Worm (Caenorhabditis elegans) whole organism, L2 larva: ENCODE measurements around the gene glb-2.
A peak's percentile ranks its signal among the peaks of the same experiment; 100 is the strongest.

Source experiments
- aly-2 ChIP-seq: fragments of 150-350 bp; optimal IDR thresholded peaks from 2 replicates; lab custom pipeline; 2014; ENCODE audit warnings: missing biosample characterization, missing genetic modification characterization
- ama-1 ChIP-seq: fragments of 150-350 bp; optimal IDR thresholded peaks from 2 replicates; lab custom pipeline; 2018; ENCODE audit warnings: inconsistent platforms
- gmeb-1 ChIP-seq: fragments of 150-350 bp; optimal IDR thresholded peaks from 2 replicates; lab custom pipeline; 2014; ENCODE audit warnings: missing biosample characterization, missing genetic modification characterization
- lin-39 ChIP-seq: fragments of 150-350 bp; optimal IDR thresholded peaks from 2 replicates; lab custom pipeline; 2014; ENCODE audit warnings: missing biosample characterization, missing genetic modification reagents, missing genetic modification characterization
- mdl-1 ChIP-seq, 2 experiments: fragments of 150-350 bp in 1 of 2; sonication (generic microtip) in 1 of 2; optimal IDR thresholded peaks; 2 replicates each; lab custom pipeline; 2017; ENCODE audit warnings: missing biosample characterization in 2 of 2, missing genetic modification characterization in 2 of 2
- nhr-77 ChIP-seq: fragments of 150-350 bp; optimal IDR thresholded peaks from 2 replicates; lab custom pipeline; 2014; ENCODE audit warnings: missing biosample characterization, missing genetic modification characterization
- sem-4 ChIP-seq: fragments of 150-350 bp; optimal IDR thresholded peaks from 2 replicates; lab custom pipeline; 2014; ENCODE audit warnings: missing biosample characterization, missing genetic modification reagents, missing genetic modification characterization
- skn-1 ChIP-seq: sonication (generic microtip); optimal IDR thresholded peaks from 2 replicates; lab custom pipeline; 2017; ENCODE audit warnings: missing biosample characterization, missing genetic modification characterization

DNA sequence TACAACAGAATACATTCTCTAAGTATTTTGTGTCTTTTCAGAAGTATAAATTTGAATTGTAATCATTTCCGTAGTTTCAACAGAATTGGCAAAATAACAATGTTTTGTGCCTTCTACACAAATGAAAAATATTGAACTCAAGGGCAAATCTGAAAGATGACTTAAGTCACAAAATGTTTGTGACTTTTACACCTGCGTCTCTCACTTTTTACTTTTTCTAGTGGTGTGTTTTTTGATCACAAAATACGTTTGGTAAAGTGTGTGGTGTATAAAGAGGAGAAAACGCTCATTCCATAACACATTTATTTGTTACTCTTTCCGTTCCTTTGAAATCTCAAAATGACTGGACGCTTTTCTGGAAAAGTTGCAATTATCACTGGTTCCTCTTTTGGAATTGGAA is 2.5 kb downstream of the glb-2 start, which contains the start of gene C06E4.3:
- TF ChIP-seq sem-4 (tag; lab: Kevin White, UChicago) (no peak), nhr-77 (tag; lab: Kevin White, UChicago) (no peak), gmeb-1 (tag; lab: Kevin White, UChicago) (no peak), aly-2 (no peak), lin-39 (tag; lab: Kevin White, UChicago) (no peak), mdl-1 (tag; optimal IDR thresholded peaks at IDR 0.05; lab: Kevin White, UChicago) (no peak), ama-1 (lab: Kevin White, UChicago) (no peak), skn-1 (peak; percentile 47)
